Fruit fly (Drosophila melanogaster): ENCODE results near the gene chm.

DNA sequence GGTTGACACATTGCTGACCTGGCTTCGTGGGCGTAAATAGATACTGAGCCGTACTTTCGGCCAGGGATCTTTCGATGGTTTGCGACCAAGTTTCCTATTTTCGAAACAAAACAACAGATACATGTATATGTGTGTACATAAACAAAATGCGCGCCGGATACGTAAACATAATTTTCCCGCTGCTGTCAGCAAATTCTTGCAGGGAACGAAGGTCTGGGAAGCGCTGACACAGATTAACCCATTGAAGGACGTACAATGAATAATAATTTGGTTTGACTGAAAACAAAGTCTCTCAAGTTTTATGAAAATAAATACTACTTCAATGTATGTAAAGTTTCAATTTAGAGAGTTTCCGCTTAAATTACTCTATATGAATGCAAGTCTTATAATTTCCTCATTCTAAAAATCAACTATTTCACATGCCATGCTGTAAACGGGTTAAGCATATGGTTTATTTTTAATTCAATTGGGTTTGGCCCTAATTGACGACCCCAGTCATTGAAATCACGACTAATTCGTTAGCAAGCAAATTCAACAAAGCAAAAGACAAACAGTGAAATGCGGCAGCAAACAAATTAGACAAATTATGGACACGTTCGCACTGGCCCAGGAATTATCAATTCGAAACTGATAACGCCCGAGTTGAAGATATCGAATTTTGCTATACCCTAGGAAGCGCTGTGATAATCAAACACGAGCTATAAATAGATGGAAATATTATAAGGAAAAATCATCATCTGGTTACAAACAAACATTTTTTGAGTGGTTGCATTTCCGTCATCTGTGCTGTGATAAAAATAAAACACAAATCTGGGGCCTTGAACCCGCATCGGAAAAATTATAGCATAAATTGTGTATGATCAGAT lies 25.4 kb upstream of the chm start:
- TF ChIP-seq lola (GFP tag; optimal IDR thresholded peaks at IDR 0.05), result no peak
- TF ChIP-seq Hr78 (GFP tag; optimal IDR thresholded peaks at IDR 0.05), result no peak
- no peak for TF ChIP-seq usp (GFP tag; optimal IDR thresholded peaks at IDR 0.05)
- no peak for TF ChIP-seq CrebA (GFP tag; optimal IDR thresholded peaks at IDR 0.05; ENCODE audit: borderline replicate concordance)
- TF ChIP-seq psq (GFP tag; optimal IDR thresholded peaks at IDR 0.05), result no peak
- TF ChIP-seq rgr (GFP tag; optimal IDR thresholded peaks at IDR 0.05), result no peak
- TF ChIP-seq Mio (GFP tag; optimal IDR thresholded peaks at IDR 0.05), result no peak
- TF ChIP-seq pan (optimal IDR thresholded peaks at IDR 0.05), result no peak
- no peak for TF ChIP-seq brk (GFP tag; optimal IDR thresholded peaks at IDR 0.05)
- no peak for TF ChIP-seq h (GFP tag; optimal IDR thresholded peaks at IDR 0.05)
- TF ChIP-seq Hnf4 (GFP tag; optimal IDR thresholded peaks at IDR 0.05), result no peak
- no peak for TF ChIP-seq Hr83 (GFP tag; optimal IDR thresholded peaks at IDR 0.05; ENCODE audit: poor library complexity, severe bottlenecking)
- no peak for TF ChIP-seq dl (GFP tag; optimal IDR thresholded peaks at IDR 0.05; ENCODE audit: insufficient read depth in 1 of 2, partially characterized antibody in 2 of 2)

Measured in whole organism, wandering third instar larva.